Fruit fly (Drosophila melanogaster): ENCODE data around the gene GatC.

GatC gene

dm6 chr2L:13869400-13869799 is 36.5 kb upstream of the GatC start:
- no peak for TF ChIP-seq Vsx2 (GFP tag; optimal IDR thresholded peaks at IDR 0.05; ENCODE audit: partially characterized antibody)
- TF ChIP-seq tai (GFP tag; optimal IDR thresholded peaks at IDR 0.05): no peak
- no peak for TF ChIP-seq br (GFP tag; optimal IDR thresholded peaks at IDR 0.05)
- no peak for TF ChIP-seq dmrt93B (GFP tag; optimal IDR thresholded peaks at IDR 0.05)
- TF ChIP-seq Abd-B (GFP tag; optimal IDR thresholded peaks at IDR 0.05): no peak
- no peak for TF ChIP-seq Sp1 (GFP tag; optimal IDR thresholded peaks at IDR 0.05)
- no peak for TF ChIP-seq GATAd (GFP tag; optimal IDR thresholded peaks at IDR 0.05)
- no peak for TF ChIP-seq woc (GFP tag; optimal IDR thresholded peaks at IDR 0.05)
- no peak for TF ChIP-seq N (GFP tag; optimal IDR thresholded peaks at IDR 0.05)
- no peak for TF ChIP-seq dsf (GFP tag; optimal IDR thresholded peaks at IDR 0.05; ENCODE audit: borderline replicate concordance)
- no peak for TF ChIP-seq HLH106 (tag; optimal IDR thresholded peaks at IDR 0.05)
- TF ChIP-seq Rel (GFP tag; optimal IDR thresholded peaks at IDR 0.05): no peak
- no peak for TF ChIP-seq Rel (tag; optimal IDR thresholded peaks at IDR 0.05)
- no peak for TF ChIP-seq sv (GFP tag; optimal IDR thresholded peaks at IDR 0.05)
- TF ChIP-seq Hnf4 (GFP tag; optimal IDR thresholded peaks at IDR 0.05): no peak
- TF ChIP-seq h (GFP tag; optimal IDR thresholded peaks at IDR 0.05): no peak
- no peak for TF ChIP-seq Hr78 (GFP tag; optimal IDR thresholded peaks at IDR 0.05)
- TF ChIP-seq psq (GFP tag; optimal IDR thresholded peaks at IDR 0.05): no peak
- TF ChIP-seq rgr (GFP tag; optimal IDR thresholded peaks at IDR 0.05): no peak
- no peak for TF ChIP-seq Jra (GFP tag; optimal IDR thresholded peaks at IDR 0.05)
- no peak for TF ChIP-seq ey (GFP tag; optimal IDR thresholded peaks at IDR 0.05)

- TF ChIP-seq Dfd (GFP tag; optimal IDR thresholded peaks at IDR 0.05) (no peak), fru (GFP tag; optimal IDR thresholded peaks at IDR 0.05) (no peak), Rel (GFP tag; optimal IDR thresholded peaks at IDR 0.05) (no peak), Rel (tag; optimal IDR thresholded peaks at IDR 0.05) (no peak), woc (GFP tag; optimal IDR thresholded peaks at IDR 0.05) (no peak), Abd-B (GFP tag; optimal IDR thresholded peaks at IDR 0.05) (no peak), br (GFP tag; optimal IDR thresholded peaks at IDR 0.05) (no peak), dsf (GFP tag; optimal IDR thresholded peaks at IDR 0.05; ENCODE audit: borderline replicate concordance) (no peak), CG9705 (GFP tag; optimal IDR thresholded peaks at IDR 0.05) (no peak), CG32264 (GFP tag; optimal IDR thresholded peaks at IDR 0.05) (no peak), psq (GFP tag; optimal IDR thresholded peaks at IDR 0.05) (no peak), Dif (GFP tag; optimal IDR thresholded peaks at IDR 0.05; ENCODE audit: partially characterized antibody) (no peak), foxo (GFP tag; optimal IDR thresholded peaks at IDR 0.05) (no peak), sage (GFP tag; optimal IDR thresholded peaks at IDR 0.05) (no peak), Mio (GFP tag; optimal IDR thresholded peaks at IDR 0.05) (no peak), ey (GFP tag; optimal IDR thresholded peaks at IDR 0.05) (no peak)
Observed at dm6 chr2L:13867653-13868052, 34.7 kb upstream of the GatC start.

- TF ChIP-seq rgr (GFP tag; optimal IDR thresholded peaks at IDR 0.05) (no peak), dsf (GFP tag; optimal IDR thresholded peaks at IDR 0.05; ENCODE audit: borderline replicate concordance) (no peak), fru (GFP tag; optimal IDR thresholded peaks at IDR 0.05) (no peak), psq (GFP tag; optimal IDR thresholded peaks at IDR 0.05) (no peak), sage (GFP tag; optimal IDR thresholded peaks at IDR 0.05) (no peak), Rel (GFP tag; optimal IDR thresholded peaks at IDR 0.05) (no peak), Rel (tag; optimal IDR thresholded peaks at IDR 0.05) (no peak), h (GFP tag; optimal IDR thresholded peaks at IDR 0.05) (no peak), usp (GFP tag; optimal IDR thresholded peaks at IDR 0.05) (no peak), brk (GFP tag; optimal IDR thresholded peaks at IDR 0.05) (no peak), Jra (GFP tag; optimal IDR thresholded peaks at IDR 0.05) (no peak), br (GFP tag; optimal IDR thresholded peaks at IDR 0.05) (no peak), tai (GFP tag; optimal IDR thresholded peaks at IDR 0.05) (no peak), jim (GFP tag; optimal IDR thresholded peaks at IDR 0.05) (no peak), Abd-B (GFP tag; optimal IDR thresholded peaks at IDR 0.05) (no peak), dl (GFP tag; optimal IDR thresholded peaks at IDR 0.05; ENCODE audit: insufficient read depth in 1 of 2, partially characterized antibody in 2 of 2) (no peak)
Observed at dm6 chr2L:13851098-13851497, 18.2 kb upstream of the GatC start.

- no peak for TF ChIP-seq rgr (GFP tag; optimal IDR thresholded peaks at IDR 0.05)
- TF ChIP-seq jim (GFP tag; optimal IDR thresholded peaks at IDR 0.05): no peak
- TF ChIP-seq Hr83 (GFP tag; optimal IDR thresholded peaks at IDR 0.05; ENCODE audit: poor library complexity, severe bottlenecking): no peak
- no peak for TF ChIP-seq foxo (GFP tag; optimal IDR thresholded peaks at IDR 0.05)
- TF ChIP-seq dmrt93B (GFP tag; optimal IDR thresholded peaks at IDR 0.05): no peak
Observed at dm6 chr2L:13849125-13849524, 16.2 kb upstream of the GatC start, which contains the start of gene CG7968. CG7968 (plus strand) TSS chr2L:13849400.
